Fruit fly (Drosophila melanogaster) whole organism, embryonic: ENCODE measurements around the gene Tcs6.

ENCODE experiments used
- ATbp ChIP-seq: fragments of 200-800 bp; sonication (Bioruptor generic); optimal IDR thresholded peaks from 2 replicates; lab custom pipeline; 2017; ENCODE audit warnings: missing biosample characterization, mild to moderate bottlenecking, missing genetic modification characterization, missing genetic modification reagents
- CG10209 ChIP-seq: fragments of 200-800 bp; sonication (Bioruptor generic); optimal IDR thresholded peaks from 3 replicates; lab custom pipeline; 2017; ENCODE audit warnings: missing biosample characterization, mild to moderate bottlenecking, missing genetic modification characterization, missing genetic modification reagents
- CG10321 ChIP-seq: fragments of 200-800 bp; sonication (Bioruptor generic); IDR thresholded peaks from 2 replicates; pipeline ENCODE4 v1.3.6; 2022; ENCODE audit warnings: missing biosample characterization, missing genetic modification characterization
- CG10543 ChIP-seq: fragments of 200-800 bp; sonication (Bioruptor generic); optimal IDR thresholded peaks from 3 replicates; lab custom pipeline; 2017; ENCODE audit warnings: missing biosample characterization, mild to moderate bottlenecking, missing genetic modification characterization, moderate library complexity
- CG11247 ChIP-seq: fragments of 200-800 bp; sonication (Bioruptor generic); IDR thresholded peaks from 2 replicates; pipeline ENCODE4 v1.3.6; 2022; ENCODE audit warnings: missing biosample characterization, missing genetic modification characterization
- CG11723 ChIP-seq: fragments of 200-800 bp; sonication (Bioruptor generic); optimal IDR thresholded peaks from 2 replicates; lab custom pipeline; 2017; ENCODE audit warnings: missing biosample characterization, mild to moderate bottlenecking, missing genetic modification characterization
- CG16863 ChIP-seq: fragments of 200-800 bp; sonication (Bioruptor generic); optimal IDR thresholded peaks from 3 replicates; lab custom pipeline; 2016; ENCODE audit warnings: missing biosample characterization, missing genetic modification characterization
- CG1792 ChIP-seq: fragments of 200-800 bp; sonication (Bioruptor generic); optimal IDR thresholded peaks from 2 replicates; lab custom pipeline; 2016; ENCODE audit warnings: missing biosample characterization, missing genetic modification characterization
- CG18262 ChIP-seq: fragments of 200-800 bp; optimal IDR thresholded peaks from 3 replicates; lab custom pipeline; 2019; ENCODE audit warnings: missing biosample characterization, mild to moderate bottlenecking, missing genetic modification characterization, moderate library complexity
- CG18476 ChIP-seq: fragments of 200-800 bp; sonication (Bioruptor generic); optimal IDR thresholded peaks from 2 replicates; lab custom pipeline; 2016; ENCODE audit warnings: missing biosample characterization, mild to moderate bottlenecking, missing genetic modification characterization
- CG3995 ChIP-seq: fragments of 200-800 bp; sonication (Bioruptor generic); optimal IDR thresholded peaks from 3 replicates; lab custom pipeline; 2016; ENCODE audit warnings: missing biosample characterization, missing genetic modification characterization
- CG4404 ChIP-seq: fragments of 200-800 bp; sonication (Bioruptor generic); IDR thresholded peaks from 2 replicates; pipeline ENCODE4 v1.3.6; 2022; ENCODE audit warnings: missing biosample characterization, missing genetic modification characterization
- CG4617 ChIP-seq: fragments of 200-800 bp; sonication (Bioruptor generic); optimal IDR thresholded peaks from 3 replicates; lab custom pipeline; 2016; ENCODE audit warnings: missing biosample characterization, missing genetic modification characterization, borderline replicate concordance
- CG4854 ChIP-seq: fragments of 200-800 bp; sonication (Bioruptor generic); optimal IDR thresholded peaks from 2 replicates; lab custom pipeline; 2016; ENCODE audit warnings: missing biosample characterization, missing genetic modification characterization, inconsistent platforms
- CG6791 ChIP-seq: fragments of 200-800 bp; sonication (Bioruptor generic); IDR thresholded peaks from 3 replicates; pipeline ENCODE4 v1.3.6; 2022; ENCODE audit warnings: missing biosample characterization, missing genetic modification characterization; ENCODE audit not compliant: partially characterized antibody
- CG6854 ChIP-seq: fragments of 200-800 bp; sonication (Bioruptor generic); optimal IDR thresholded peaks from 3 replicates; lab custom pipeline; 2017; ENCODE audit warnings: missing biosample characterization, mild to moderate bottlenecking, missing genetic modification characterization
- CG7357 ChIP-seq: fragments of 200-800 bp; sonication (Bioruptor generic); IDR thresholded peaks from 3 replicates; pipeline ENCODE4 v1.3.6; 2022; ENCODE audit warnings: missing biosample characterization, missing genetic modification characterization
- CG7556 ChIP-seq: fragments of 200-800 bp; sonication (Bioruptor generic); optimal IDR thresholded peaks from 2 replicates; lab custom pipeline; 2017; ENCODE audit warnings: missing biosample characterization, mild to moderate bottlenecking, missing genetic modification characterization
- CG9215 ChIP-seq: fragments of 200-800 bp; sonication (Bioruptor generic); IDR thresholded peaks from 2 replicates; pipeline ENCODE4 v1.3.6; 2022; ENCODE audit warnings: missing biosample characterization, missing genetic modification characterization
- CrebB ChIP-seq: fragments of 200-800 bp; sonication (Bioruptor generic); optimal IDR thresholded peaks from 3 replicates; lab custom pipeline; 2018; ENCODE audit warnings: missing biosample characterization, mild to moderate bottlenecking, missing genetic modification characterization
- Dbx ChIP-seq: fragments of 200-800 bp; sonication (Bioruptor generic); IDR thresholded peaks from 3 replicates; pipeline ENCODE4 v1.3.6; 2022; ENCODE audit warnings: missing biosample characterization, missing genetic modification characterization
- ERR ChIP-seq: fragments of 200-800 bp; sonication (Bioruptor generic); optimal IDR thresholded peaks from 2 replicates; lab custom pipeline; 2016; ENCODE audit warnings: missing biosample characterization, missing genetic modification characterization
- H15 ChIP-seq: fragments of 200-800 bp; sonication (Bioruptor generic); IDR thresholded peaks from 3 replicates; pipeline ENCODE4 v1.3.6; 2022; ENCODE audit warnings: missing biosample characterization, missing genetic modification characterization
- Hr39 ChIP-seq: fragments of >200 bp; optimal IDR thresholded peaks from 2 replicates; lab custom pipeline; 2017
- Kr ChIP-seq: fragments of 200-800 bp; sonication (Bioruptor generic); optimal IDR thresholded peaks from 2 replicates; lab custom pipeline; 2017; ENCODE audit warnings: missing biosample characterization, mild to moderate bottlenecking, missing genetic modification characterization
- MESR4 ChIP-seq: fragments of 200-800 bp; sonication (Bioruptor generic); optimal IDR thresholded peaks from 2 replicates; lab custom pipeline; 2018; ENCODE audit warnings: missing biosample characterization, mild to moderate bottlenecking, missing genetic modification characterization, moderate library complexity
- Max ChIP-seq: fragments of 200-800 bp; sonication (Bioruptor generic); optimal IDR thresholded peaks from 2 replicates; lab custom pipeline; 2016; ENCODE audit warnings: missing biosample characterization, mild to moderate bottlenecking, missing genetic modification characterization
- Med ChIP-seq: fragments of 200-800 bp; sonication (Bioruptor generic); peaks from one replicate; lab custom pipeline; 2016; ENCODE audit warnings: missing biosample characterization, missing genetic modification characterization, mild to moderate bottlenecking, inconsistent platforms, moderate library complexity
- NC2α ChIP-seq: fragments of 200-800 bp; sonication (Bioruptor generic); optimal IDR thresholded peaks from 2 replicates; lab custom pipeline; 2016; ENCODE audit warnings: missing biosample characterization, missing genetic modification characterization
- NFAT ChIP-seq: fragments of 200-800 bp; sonication (Bioruptor generic); IDR thresholded peaks from 2 replicates; pipeline ENCODE4 v1.3.6; 2022; ENCODE audit warnings: missing biosample characterization, missing genetic modification characterization
- Nf-YB ChIP-seq: fragments of 200-800 bp; sonication (Bioruptor generic); optimal IDR thresholded peaks from 3 replicates; lab custom pipeline; 2019; ENCODE audit warnings: missing biosample characterization, mild to moderate bottlenecking, missing genetic modification characterization, moderate library complexity
- Optix ChIP-seq: fragments of 200-800 bp; sonication (Bioruptor generic); IDR thresholded peaks from 3 replicates; pipeline ENCODE4 v1.3.6; 2022; ENCODE audit warnings: missing biosample characterization, missing genetic modification characterization
- Rx ChIP-seq: fragments of 200-800 bp; sonication (Bioruptor generic); IDR thresholded peaks from 2 replicates; pipeline ENCODE4 v1.3.6; 2022; ENCODE audit warnings: missing biosample characterization, missing genetic modification characterization
- Six4 ChIP-seq: fragments of 200-800 bp; sonication (Bioruptor generic); optimal IDR thresholded peaks from 2 replicates; lab custom pipeline; 2016; ENCODE audit warnings: missing biosample characterization, missing genetic modification characterization
- Sox100B ChIP-seq: fragments of 200-800 bp; sonication (Bioruptor generic); optimal IDR thresholded peaks from 3 replicates; lab custom pipeline; 2018; ENCODE audit warnings: missing biosample characterization, mild to moderate bottlenecking, missing genetic modification characterization
- aop ChIP-seq: fragments of 200-800 bp; sonication (Bioruptor generic); IDR thresholded peaks from 2 replicates; pipeline ENCODE4 v1.3.6; 2022; ENCODE audit warnings: missing biosample characterization, missing genetic modification characterization
- cad ChIP-seq: fragments of >200 bp; optimal IDR thresholded peaks from 2 replicates; lab custom pipeline; 2017; ENCODE audit warnings: missing biosample characterization, missing genetic modification characterization
- chinmo ChIP-seq: fragments of 200-800 bp; sonication (Bioruptor generic); IDR thresholded peaks from 4 replicates; pipeline ENCODE4 v1.3.6; 2022; ENCODE audit warnings: missing biosample characterization, missing genetic modification characterization; ENCODE audit not compliant: partially characterized antibody
- crp ChIP-seq, 2 experiments: fragments of 200-800 bp; sonication (Bioruptor generic); optimal IDR thresholded peaks; 2 replicates in 1 of 2; 3 replicates in 1 of 2; lab custom pipeline; 2017; ENCODE audit warnings: missing biosample characterization in 2 of 2, missing genetic modification characterization in 2 of 2, mild to moderate bottlenecking in 1 of 2, moderate library complexity in 1 of 2
- ftz-f1 ChIP-seq: fragments of 200-800 bp; sonication (Bioruptor generic); optimal IDR thresholded peaks from 2 replicates; lab custom pipeline; 2016; ENCODE audit warnings: missing biosample characterization, missing genetic modification characterization
- hkb ChIP-seq, 2 experiments: fragments of 200-800 bp in 1 of 2; fragments of >200 bp in 1 of 2; sonication (Bioruptor generic) in 1 of 2; IDR thresholded peaks in 1 of 2; optimal IDR thresholded peaks in 1 of 2; 2 replicates each; pipeline versions ENCODE4 v1.3.6 to Lab custom; 2017 to 2022; ENCODE audit warnings: missing biosample characterization in 1 of 2, missing genetic modification characterization in 1 of 2
- hth ChIP-seq: fragments of >200 bp; optimal IDR thresholded peaks from 2 replicates; lab custom pipeline; 2017; ENCODE audit warnings: inconsistent platforms
- jigr1 ChIP-seq: fragments of 200-800 bp; sonication (Bioruptor generic); IDR thresholded peaks from 3 replicates; pipeline ENCODE4 v1.3.6; 2022; ENCODE audit warnings: missing biosample characterization, missing genetic modification characterization
- kni ChIP-seq: fragments of 200-800 bp; sonication (Bioruptor generic); optimal IDR thresholded peaks from 3 replicates; lab custom pipeline; 2017; ENCODE audit warnings: mild to moderate bottlenecking, missing biosample characterization, missing genetic modification reagents, missing genetic modification characterization
- oc ChIP-seq: fragments of 200-800 bp; sonication (Bioruptor generic); optimal IDR thresholded peaks from 2 replicates; lab custom pipeline; 2018; ENCODE audit warnings: missing biosample characterization, mild to moderate bottlenecking, missing genetic modification characterization, moderate library complexity
- sim ChIP-seq: fragments of 200-800 bp; sonication (Bioruptor generic); IDR thresholded peaks from 2 replicates; pipeline ENCODE4 v1.3.6; 2022; ENCODE audit warnings: missing biosample characterization, missing genetic modification characterization
- tap ChIP-seq: fragments of 200-800 bp; optimal IDR thresholded peaks from 3 replicates; lab custom pipeline; 2019; ENCODE audit warnings: missing biosample characterization, mild to moderate bottlenecking, missing genetic modification characterization, moderate library complexity
- tin ChIP-seq: fragments of 200-800 bp; sonication (Bioruptor generic); optimal IDR thresholded peaks from 3 replicates; lab custom pipeline; 2016; ENCODE audit warnings: missing biosample characterization, missing genetic modification characterization
- tio ChIP-seq: fragments of 200-800 bp; sonication (Bioruptor generic); optimal IDR thresholded peaks from 2 replicates; lab custom pipeline; 2017; ENCODE audit warnings: missing biosample characterization, missing genetic modification characterization, inconsistent platforms
- tll ChIP-seq, 2 experiments: fragments of 200-800 bp in 1 of 2; fragments of >200 bp in 1 of 2; sonication (Bioruptor generic) in 1 of 2; optimal IDR thresholded peaks; 2 replicates each; lab custom pipeline; 2017 to 2019; ENCODE audit warnings: missing biosample characterization in 2 of 2, missing genetic modification characterization in 2 of 2, mild to moderate bottlenecking in 1 of 2, moderate library complexity in 1 of 2
- trem ChIP-seq: fragments of 200-800 bp; optimal IDR thresholded peaks from 3 replicates; lab custom pipeline; 2019; ENCODE audit warnings: missing biosample characterization, mild to moderate bottlenecking, missing genetic modification characterization, moderate library complexity
- twi ChIP-seq: fragments of 200-800 bp; optimal IDR thresholded peaks from 2 replicates; lab custom pipeline; 2019; ENCODE audit warnings: missing biosample characterization, mild to moderate bottlenecking, missing genetic modification characterization, moderate library complexity

Gene Tcs6

DNA sequence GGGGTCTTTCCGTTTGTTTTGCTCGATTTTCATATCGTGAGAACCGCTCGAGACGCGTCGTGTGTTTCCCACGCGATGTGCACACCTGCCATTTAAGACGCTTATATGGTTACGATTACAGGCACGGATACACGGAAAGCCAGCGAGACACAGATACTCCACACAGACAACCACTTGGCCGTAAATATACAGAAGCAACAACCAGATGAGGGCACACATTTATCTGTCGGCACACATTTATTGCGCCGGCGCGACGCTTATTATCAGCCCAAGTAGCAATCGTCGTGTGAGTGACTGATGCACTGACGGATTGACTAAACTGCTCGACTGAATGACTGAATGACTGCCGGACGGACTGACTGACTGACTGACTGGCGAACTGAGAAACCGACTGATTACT, 27.5 kb downstream of the Tcs6 start (continued):
- peak in 1 of 2 experiments; percentile 91 for TF ChIP-seq tll (GFP tag; optimal IDR thresholded peaks at IDR 0.05; lab: Kevin White, UChicago)
- TF ChIP-seq CrebB (tag; lab: Kevin White, UChicago), result no peak
- no peak for TF ChIP-seq tio (GFP tag; lab: Kevin White, UChicago)
- no peak for TF ChIP-seq Hr39 (lab: Kevin White, UChicago)
- peak; percentile 89 for TF ChIP-seq CG10209 (GFP tag; lab: Kevin White, UChicago)
- no peak for TF ChIP-seq tap (tag; lab: Kevin White, UChicago)
- no peak for TF ChIP-seq ERR (GFP tag; lab: Kevin White, UChicago)
- no peak for TF ChIP-seq CG7556 (GFP tag; lab: Kevin White, UChicago)
- no peak for TF ChIP-seq Six4 (GFP tag; lab: Kevin White, UChicago)
- no peak for TF ChIP-seq CG9215 (GFP tag; lab: Robert Waterston, UW)
- TF ChIP-seq twi (tag; lab: Kevin White, UChicago), result peak; percentile 79
- TF ChIP-seq CG3995 (GFP tag; lab: Kevin White, UChicago), result no peak
- no peak for TF ChIP-seq CG18262 (tag; lab: Kevin White, UChicago)
- TF ChIP-seq CG10543 (GFP tag; lab: Kevin White, UChicago), result no peak
- TF ChIP-seq Max (GFP tag; lab: Kevin White, UChicago), result no peak
- TF ChIP-seq oc (tag; lab: Kevin White, UChicago), result peak; percentile 68
- TF ChIP-seq Nf-YB (GFP tag; lab: Kevin White, UChicago), result no peak
- no peak for TF ChIP-seq CG11247 (GFP tag; lab: Robert Waterston, UW)
- TF ChIP-seq CG16863 (GFP tag; lab: Kevin White, UChicago), result no peak
- no peak for TF ChIP-seq H15
- no peak for TF ChIP-seq CG18476 (GFP tag; lab: Kevin White, UChicago)
- no peak for TF ChIP-seq trem (tag; lab: Kevin White, UChicago)
- peak; percentile 66 for TF ChIP-seq hth (lab: Kevin White, UChicago)
- TF ChIP-seq Sox100B (GFP tag; lab: Kevin White, UChicago), result no peak
- TF ChIP-seq aop (GFP tag; lab: Robert Waterston, UW), result no peak
- no peak for TF ChIP-seq tin (GFP tag; lab: Kevin White, UChicago)
- no peak for TF ChIP-seq crp (GFP tag; optimal IDR thresholded peaks at IDR 0.05; lab: Kevin White, UChicago)
- no peak for TF ChIP-seq Med (GFP tag; lab: Kevin White, UChicago)
- no peak for TF ChIP-seq sim (GFP tag; lab: Robert Waterston, UW)
- TF ChIP-seq CG4854 (GFP tag; lab: Kevin White, UChicago), result no peak
- TF ChIP-seq MESR4 (GFP tag; lab: Kevin White, UChicago), result no peak
- no peak for TF ChIP-seq CG10321 (GFP tag; lab: Robert Waterston, UW)
- no peak for TF ChIP-seq CG6854 (GFP tag; lab: Kevin White, UChicago)
- TF ChIP-seq Rx (GFP tag; lab: Robert Waterston, UW), result no peak
- TF ChIP-seq CG6791 (GFP tag; lab: Robert Waterston, UW), result no peak
- TF ChIP-seq Dbx (GFP tag; lab: Robert Waterston, UW), result no peak
- no peak for TF ChIP-seq CG11723 (GFP tag; lab: Kevin White, UChicago)
- TF ChIP-seq CG7357 (GFP tag; lab: Robert Waterston, UW), result no peak
- no peak for TF ChIP-seq chinmo
- TF ChIP-seq cad (GFP tag; lab: Kevin White, UChicago), result peak; percentile 47
- no peak for TF ChIP-seq Optix
- no peak for TF ChIP-seq CG4404 (GFP tag; lab: Robert Waterston, UW)
- TF ChIP-seq ftz-f1, result no peak
- TF ChIP-seq kni (GFP tag; lab: Kevin White, UChicago), result peak; percentile 84
- peak; percentile 54 for TF ChIP-seq Kr (GFP tag; lab: Kevin White, UChicago)
- no peak for TF ChIP-seq ATbp
- TF ChIP-seq NC2α (GFP tag; lab: Kevin White, UChicago), result no peak
- TF ChIP-seq NFAT (GFP tag; lab: Robert Waterston, UW), result no peak
- TF ChIP-seq hkb (optimal IDR thresholded peaks at IDR 0.05; lab: Kevin White, UChicago), result no peak
- no peak for TF ChIP-seq hkb (GFP tag; IDR thresholded peaks at IDR 0.05; lab: Robert Waterston, UW)
- TF ChIP-seq CG1792 (GFP tag; lab: Kevin White, UChicago), result no peak
- TF ChIP-seq CG4617 (GFP tag; lab: Kevin White, UChicago), result no peak
- TF ChIP-seq jigr1 (GFP tag; lab: Robert Waterston, UW), result no peak
